Fruit fly (Drosophila melanogaster) whole organism, embryonic: ENCODE measurements around the gene BBIP1.
A peak's percentile ranks its signal among the peaks of the same experiment; 100 is the strongest.

Experiments
- Bteb2 ChIP-seq: fragments of 200-800 bp; sonication (Bioruptor generic); optimal IDR thresholded peaks from 2 replicates; lab custom pipeline; 2016; ENCODE audit warnings: missing biosample characterization, missing genetic modification characterization
- C15 ChIP-seq: fragments of 200-800 bp; sonication (Bioruptor generic); IDR thresholded peaks from 3 replicates; pipeline ENCODE4 v1.3.6; 2022; ENCODE audit warnings: missing biosample characterization, missing genetic modification characterization
- CG14667 ChIP-seq: fragments of 200-800 bp; sonication (Bioruptor generic); IDR thresholded peaks from 2 replicates; pipeline ENCODE4 v1.3.6; 2022; ENCODE audit warnings: missing biosample characterization, missing genetic modification characterization
- CG14860 ChIP-seq: fragments of 200-800 bp; sonication (Bioruptor generic); IDR thresholded peaks from 3 replicates; pipeline ENCODE4 v1.3.6; 2022; ENCODE audit warnings: missing biosample characterization, missing genetic modification characterization; ENCODE audit not compliant: partially characterized antibody
- CG1602 ChIP-seq: fragments of 200-800 bp; sonication (Bioruptor generic); optimal IDR thresholded peaks from 3 replicates; lab custom pipeline; 2016; ENCODE audit warnings: missing biosample characterization, missing genetic modification characterization
- CG17361 ChIP-seq: fragments of 200-800 bp; sonication (Bioruptor generic); IDR thresholded peaks from 3 replicates; pipeline ENCODE4 v1.3.6; 2022; ENCODE audit warnings: missing biosample characterization, missing genetic modification characterization
- CG17568 ChIP-seq: fragments of 200-800 bp; sonication (Bioruptor generic); optimal IDR thresholded peaks from 2 replicates; lab custom pipeline; 2018; ENCODE audit warnings: missing biosample characterization, mild to moderate bottlenecking, missing genetic modification characterization, moderate library complexity
- CG17829 ChIP-seq: fragments of 200-800 bp; optimal IDR thresholded peaks from 2 replicates; lab custom pipeline; 2019; ENCODE audit warnings: missing biosample characterization, mild to moderate bottlenecking, missing genetic modification characterization, moderate library complexity
- CG30020 ChIP-seq: fragments of 200-800 bp; optimal IDR thresholded peaks from 2 replicates; lab custom pipeline; 2019; ENCODE audit warnings: missing biosample characterization, mild to moderate bottlenecking, missing genetic modification characterization, moderate library complexity
- CG32532 ChIP-seq: fragments of 200-800 bp; sonication (Bioruptor generic); IDR thresholded peaks from 2 replicates; pipeline ENCODE4 v1.3.6; 2022; ENCODE audit warnings: missing biosample characterization, missing genetic modification characterization
- CG3838 ChIP-seq: fragments of 200-800 bp; sonication (Bioruptor generic); optimal IDR thresholded peaks from 3 replicates; lab custom pipeline; 2016; ENCODE audit warnings: missing biosample characterization, missing genetic modification characterization
- CG4854 ChIP-seq: fragments of 200-800 bp; sonication (Bioruptor generic); optimal IDR thresholded peaks from 2 replicates; lab custom pipeline; 2016; ENCODE audit warnings: missing biosample characterization, missing genetic modification characterization, inconsistent platforms
- CG5180 ChIP-seq: fragments of 200-800 bp; sonication (Bioruptor generic); optimal IDR thresholded peaks from 3 replicates; lab custom pipeline; 2017; ENCODE audit warnings: missing biosample characterization, missing genetic modification characterization, mild to moderate bottlenecking, moderate library complexity, missing genetic modification reagents
- CG6654 ChIP-seq: fragments of 200-800 bp; sonication (Bioruptor generic); optimal IDR thresholded peaks from 2 replicates; lab custom pipeline; 2017; ENCODE audit warnings: missing biosample characterization, mild to moderate bottlenecking, missing genetic modification characterization
- CG7271 ChIP-seq: fragments of 200-800 bp; sonication (Bioruptor generic); optimal IDR thresholded peaks from 2 replicates; lab custom pipeline; 2018; ENCODE audit warnings: missing biosample characterization, mild to moderate bottlenecking, missing genetic modification characterization, moderate library complexity
- CG7839 ChIP-seq: fragments of 200-800 bp; sonication (Bioruptor generic); optimal IDR thresholded peaks from 3 replicates; lab custom pipeline; 2018; ENCODE audit warnings: missing biosample characterization, mild to moderate bottlenecking, missing genetic modification characterization, moderate library complexity
- CG9437 ChIP-seq: fragments of 200-800 bp; sonication (Bioruptor generic); optimal IDR thresholded peaks from 2 replicates; lab custom pipeline; 2018; ENCODE audit warnings: missing biosample characterization, mild to moderate bottlenecking, missing genetic modification characterization
- Dip3 ChIP-seq: fragments of 200-800 bp; sonication (Bioruptor generic); optimal IDR thresholded peaks from 3 replicates; lab custom pipeline; 2016; ENCODE audit warnings: missing biosample characterization, missing genetic modification characterization
- Doc3 ChIP-seq: fragments of 200-800 bp; sonication (Bioruptor generic); IDR thresholded peaks from 3 replicates; pipeline ENCODE4 v1.3.6; 2022; ENCODE audit warnings: missing biosample characterization, missing genetic modification characterization; ENCODE audit not compliant: partially characterized antibody
- HLHmδ ChIP-seq: fragments of 200-800 bp; sonication (Bioruptor generic); optimal IDR thresholded peaks from 2 replicates; lab custom pipeline; 2018; ENCODE audit warnings: missing biosample characterization, mild to moderate bottlenecking, missing genetic modification characterization, moderate library complexity
- Hr39 ChIP-seq: fragments of >200 bp; optimal IDR thresholded peaks from 2 replicates; lab custom pipeline; 2017
- Myb ChIP-seq: fragments of 200-800 bp; sonication (Bioruptor generic); optimal IDR thresholded peaks from 2 replicates; lab custom pipeline; 2016; ENCODE audit warnings: missing biosample characterization, missing genetic modification characterization
- Oli ChIP-seq: fragments of 200-800 bp; sonication (Bioruptor generic); optimal IDR thresholded peaks from 2 replicates; lab custom pipeline; 2018; ENCODE audit warnings: missing biosample characterization, mild to moderate bottlenecking, missing genetic modification characterization, moderate library complexity
- Pdp1 ChIP-seq, 2 experiments: fragments of 200-800 bp; sonication (Bioruptor generic); optimal IDR thresholded peaks; 3 replicates each; lab custom pipeline; 2016; ENCODE audit warnings: missing biosample characterization in 2 of 2, missing genetic modification characterization in 2 of 2, mild to moderate bottlenecking in 1 of 2, moderate library complexity in 1 of 2
- Sry-β ChIP-seq: fragments of 200-800 bp; sonication (Bioruptor generic); optimal IDR thresholded peaks from 2 replicates; lab custom pipeline; 2018; ENCODE audit warnings: missing biosample characterization, mild to moderate bottlenecking, missing genetic modification characterization, moderate library complexity
- amos ChIP-seq: fragments of 200-800 bp; sonication (Bioruptor generic); IDR thresholded peaks from 2 replicates; pipeline ENCODE4 v1.3.6; 2022; ENCODE audit warnings: missing biosample characterization, missing genetic modification characterization; ENCODE audit not compliant: partially characterized antibody
- ash1 ChIP-seq: fragments of 200-800 bp; sonication (Bioruptor generic); optimal IDR thresholded peaks from 2 replicates; lab custom pipeline; 2018; ENCODE audit warnings: missing biosample characterization, mild to moderate bottlenecking, missing genetic modification characterization
- bcd ChIP-seq: fragments of 200-800 bp; sonication (Bioruptor generic); optimal IDR thresholded peaks from 2 replicates; lab custom pipeline; 2017; ENCODE audit warnings: missing biosample characterization, mild to moderate bottlenecking, missing genetic modification characterization
- danr ChIP-seq: fragments of 200-800 bp; sonication (Bioruptor generic); IDR thresholded peaks from 2 replicates; pipeline ENCODE4 v1.3.6; 2022; ENCODE audit warnings: missing biosample characterization, missing genetic modification characterization
- dmrt11E ChIP-seq: fragments of 200-800 bp; sonication (Bioruptor generic); optimal IDR thresholded peaks from 3 replicates; lab custom pipeline; 2018; ENCODE audit warnings: missing biosample characterization, mild to moderate bottlenecking, missing genetic modification characterization, moderate library complexity
- ewg ChIP-seq: fragments of 200-800 bp; sonication (Bioruptor generic); optimal IDR thresholded peaks from 3 replicates; lab custom pipeline; 2017; ENCODE audit warnings: mild to moderate bottlenecking, missing biosample characterization, missing genetic modification reagents, missing genetic modification characterization
- fd96Cb ChIP-seq: fragments of 200-800 bp; sonication (Bioruptor generic); optimal IDR thresholded peaks from 2 replicates; lab custom pipeline; 2018; ENCODE audit warnings: missing biosample characterization, mild to moderate bottlenecking, missing genetic modification characterization, moderate library complexity
- gcm ChIP-seq: fragments of 200-800 bp; sonication (Bioruptor generic); optimal IDR thresholded peaks from 2 replicates; lab custom pipeline; 2019; ENCODE audit warnings: missing biosample characterization, mild to moderate bottlenecking, missing genetic modification characterization, moderate library complexity
- hkb ChIP-seq, 2 experiments: fragments of 200-800 bp in 1 of 2; fragments of >200 bp in 1 of 2; sonication (Bioruptor generic) in 1 of 2; IDR thresholded peaks in 1 of 2; optimal IDR thresholded peaks in 1 of 2; 2 replicates each; pipeline versions ENCODE4 v1.3.6 to Lab custom; 2017 to 2022; ENCODE audit warnings: missing biosample characterization in 1 of 2, missing genetic modification characterization in 1 of 2
- lab ChIP-seq: fragments of 200-800 bp; sonication (Bioruptor generic); optimal IDR thresholded peaks from 3 replicates; lab custom pipeline; 2017; ENCODE audit warnings: missing biosample characterization, missing genetic modification characterization, mild to moderate bottlenecking, moderate library complexity, missing genetic modification reagents
- lola ChIP-seq, 3 experiments: fragments of >200 bp in 2 of 3; fragments of 200-800 bp in 1 of 3; sonication (Bioruptor generic) in 1 of 3; optimal IDR thresholded peaks; 2 replicates each; lab custom pipeline; 2017 to 2019; ENCODE audit warnings: missing biosample characterization in 3 of 3, missing genetic modification characterization in 3 of 3, mild to moderate bottlenecking in 1 of 3, moderate library complexity in 1 of 3
- mld ChIP-seq: fragments of 200-800 bp; sonication (Bioruptor generic); IDR thresholded peaks from 3 replicates; pipeline ENCODE4 v1.3.6; 2022; ENCODE audit warnings: missing biosample characterization, missing genetic modification characterization; ENCODE audit not compliant: partially characterized antibody
- org-1 ChIP-seq: fragments of 200-800 bp; sonication (Bioruptor generic); optimal IDR thresholded peaks from 2 replicates; lab custom pipeline; 2017; ENCODE audit warnings: missing biosample characterization, missing genetic modification characterization
- pb ChIP-seq: fragments of 200-800 bp; sonication (Bioruptor generic); optimal IDR thresholded peaks from 3 replicates; lab custom pipeline; 2016; ENCODE audit warnings: missing biosample characterization, missing genetic modification characterization
- schlank ChIP-seq: fragments of 200-800 bp; sonication (Bioruptor generic); optimal IDR thresholded peaks from 2 replicates; lab custom pipeline; 2018; ENCODE audit warnings: missing biosample characterization, mild to moderate bottlenecking, missing genetic modification characterization
- sens ChIP-seq: fragments of 200-800 bp; sonication (Bioruptor generic); peaks from one replicate; lab custom pipeline; 2016; ENCODE audit warnings: missing biosample characterization, missing genetic modification characterization
- shn ChIP-seq: fragments of 200-800 bp; sonication (Bioruptor generic); optimal IDR thresholded peaks from 3 replicates; lab custom pipeline; 2016; ENCODE audit warnings: missing biosample characterization, missing genetic modification characterization
- sima ChIP-seq: fragments of 200-800 bp; sonication (Bioruptor generic); optimal IDR thresholded peaks from 2 replicates; lab custom pipeline; 2016; ENCODE audit warnings: missing biosample characterization, missing genetic modification characterization
- slbo ChIP-seq: fragments of 200-800 bp; sonication (Bioruptor generic); IDR thresholded peaks from 2 replicates; pipeline ENCODE4 v1.3.6; 2022; ENCODE audit warnings: missing biosample characterization, missing genetic modification characterization
- ssp ChIP-seq: fragments of 200-800 bp; sonication (Bioruptor generic); IDR thresholded peaks from 2 replicates; pipeline ENCODE4 v1.3.6; 2022; ENCODE audit warnings: missing biosample characterization, missing genetic modification characterization
- stwl ChIP-seq: fragments of 200-800 bp; sonication (Bioruptor generic); optimal IDR thresholded peaks from 3 replicates; lab custom pipeline; 2018; ENCODE audit warnings: missing biosample characterization, mild to moderate bottlenecking, missing genetic modification characterization, moderate library complexity
- toy ChIP-seq: fragments of 200-800 bp; sonication (Bioruptor generic); IDR thresholded peaks from 2 replicates; pipeline ENCODE4 v1.3.6; 2022; ENCODE audit warnings: missing biosample characterization, missing genetic modification characterization
- tup ChIP-seq: fragments of 200-800 bp; sonication (Bioruptor generic); optimal IDR thresholded peaks from 2 replicates; lab custom pipeline; 2016; ENCODE audit warnings: missing biosample characterization, mild to moderate bottlenecking, missing genetic modification characterization, moderate library complexity
- yki ChIP-seq: fragments of >200 bp; optimal IDR thresholded peaks from 3 replicates; lab custom pipeline; 2018
- z ChIP-seq: fragments of 200-800 bp; sonication (Bioruptor generic); IDR thresholded peaks from 3 replicates; pipeline ENCODE4 v1.3.6; 2022; ENCODE audit warnings: missing biosample characterization, missing genetic modification characterization

The BBIP1 gene

DNA sequence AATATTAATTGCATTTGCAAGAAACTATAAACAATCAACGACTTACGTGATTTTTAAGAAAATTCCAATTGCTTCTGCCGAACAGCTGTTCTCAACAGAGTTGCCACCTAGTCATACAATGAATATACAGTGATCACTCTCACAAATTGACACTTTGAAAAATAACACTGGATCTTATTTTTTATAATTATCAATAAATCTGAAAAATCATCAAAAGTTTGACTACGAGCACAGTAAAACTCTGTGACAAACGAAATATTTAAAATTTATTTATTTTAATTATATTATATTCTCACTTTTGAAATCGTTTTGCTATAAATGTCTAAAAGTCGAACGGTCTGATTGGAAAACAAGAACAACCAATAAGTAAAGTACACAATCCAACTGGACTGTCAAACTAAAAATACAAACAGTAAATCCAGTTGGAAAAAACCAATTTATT, 4.2 kb upstream of the BBIP1 start, which contains the start of gene CG34117 (continued):
- TF ChIP-seq CG17829 (tag; lab: Kevin White, UChicago) (peak; percentile 89), dmrt11E (tag; lab: Kevin White, UChicago) (peak; percentile 76), Myb (GFP tag; lab: Kevin White, UChicago) (no peak), sima (GFP tag; lab: Kevin White, UChicago) (no peak), yki (no peak), toy (GFP tag; lab: Robert Waterston, UW) (no peak), lab (peak; percentile 86), bcd (GFP tag; lab: Kevin White, UChicago) (peak; percentile 61), CG32532 (peak; percentile 90), tup (GFP tag; lab: Kevin White, UChicago) (peak; percentile 4), ssp (GFP tag; lab: Robert Waterston, UW) (peak; percentile 71), CG30020 (peak; percentile 49), CG5180 (GFP tag; lab: Kevin White, UChicago) (peak; percentile 53), pb (no peak), Pdp1 (GFP tag; optimal IDR thresholded peaks at IDR 0.05; lab: Kevin White, UChicago) (peak; percentile 57 to 93), ewg (GFP tag; lab: Kevin White, UChicago) (peak; percentile 33), HLHmδ (GFP tag; lab: Kevin White, UChicago) (no peak), sens (peak; percentile 93), Bteb2 (GFP tag; lab: Kevin White, UChicago) (peak; percentile 73), Sry-β (GFP tag; lab: Kevin White, UChicago) (no peak), Hr39 (lab: Kevin White, UChicago) (no peak), CG17568 (GFP tag; lab: Kevin White, UChicago) (peak; percentile 77), CG4854 (GFP tag; lab: Kevin White, UChicago) (peak; percentile 42), stwl (tag; lab: Kevin White, UChicago) (peak; percentile 58), Oli (tag; lab: Kevin White, UChicago) (peak; percentile 74), Dip3 (GFP tag; lab: Kevin White, UChicago) (peak; percentile 53), CG7839 (tag; lab: Kevin White, UChicago) (peak; percentile 81), CG1602 (GFP tag; lab: Kevin White, UChicago) (peak; percentile 78), schlank (tag; lab: Kevin White, UChicago) (peak; percentile 54), mld (GFP tag; lab: Robert Waterston, UW) (no peak), ash1 (no peak), CG14667 (GFP tag; lab: Robert Waterston, UW) (peak; percentile 78), Doc3 (no peak), CG6654 (GFP tag; lab: Kevin White, UChicago) (no peak), C15 (GFP tag; lab: Robert Waterston, UW) (peak; percentile 56; the same call in 1 of the 3 replicates), z (no peak), CG9437 (GFP tag; lab: Kevin White, UChicago) (peak; percentile 81), slbo (GFP tag; lab: Robert Waterston, UW) (peak; percentile 92), fd96Cb (tag; lab: Kevin White, UChicago) (peak; percentile 72), gcm (GFP tag; lab: Kevin White, UChicago) (peak; percentile 80), lola (GFP tag; optimal IDR thresholded peaks at IDR 0.05; lab: Kevin White, UChicago) (peak in 1 of 3 experiments; percentile 67), CG14860 (GFP tag; lab: Robert Waterston, UW) (no peak), hkb (optimal IDR thresholded peaks at IDR 0.05; lab: Kevin White, UChicago) (no peak), hkb (GFP tag; IDR thresholded peaks at IDR 0.05; lab: Robert Waterston, UW) (peak; percentile 88), amos (GFP tag; lab: Robert Waterston, UW) (no peak), CG17361 (GFP tag; lab: Robert Waterston, UW) (peak; percentile 84), CG3838 (GFP tag; lab: Kevin White, UChicago) (no peak), shn (GFP tag; lab: Kevin White, UChicago) (peak; percentile 0), danr (GFP tag; lab: Robert Waterston, UW) (0 out of 2 replicates have a peak, but pooled peaks have one; percentile 31), org-1 (GFP tag; lab: Kevin White, UChicago) (peak; percentile 25), CG7271 (tag; lab: Kevin White, UChicago) (peak; percentile 38)
